Fruit fly (Drosophila melanogaster) whole organism, embryonic: ENCODE results near the gene CG6569.

Source experiments
- Ada2b ChIP-seq: fragments of 200-800 bp; sonication (Bioruptor generic); IDR thresholded peaks from 2 replicates; pipeline ENCODE4 v1.3.6; 2022; ENCODE audit warnings: missing biosample characterization, missing genetic modification characterization
- Adf1 ChIP-seq: fragments of 200-800 bp; sonication (Bioruptor generic); IDR thresholded peaks from 2 replicates; pipeline ENCODE4 v1.3.6; 2022; ENCODE audit warnings: missing biosample characterization, missing genetic modification characterization
- C15 ChIP-seq: fragments of 200-800 bp; sonication (Bioruptor generic); IDR thresholded peaks from 3 replicates; pipeline ENCODE4 v1.3.6; 2022; ENCODE audit warnings: missing biosample characterization, missing genetic modification characterization
- CG10565 ChIP-seq: fragments of 200-800 bp; sonication (Bioruptor generic); optimal IDR thresholded peaks from 3 replicates; lab custom pipeline; 2016; ENCODE audit warnings: missing biosample characterization, mild to moderate bottlenecking, missing genetic modification characterization
- CG11696 ChIP-seq: fragments of 200-800 bp; sonication (Bioruptor generic); IDR thresholded peaks from 2 replicates; pipeline ENCODE4 v1.3.6; 2022; ENCODE audit warnings: missing biosample characterization, missing genetic modification characterization
- CG14860 ChIP-seq: fragments of 200-800 bp; sonication (Bioruptor generic); IDR thresholded peaks from 3 replicates; pipeline ENCODE4 v1.3.6; 2022; ENCODE audit warnings: missing biosample characterization, missing genetic modification characterization; ENCODE audit not compliant: partially characterized antibody
- CG17186 ChIP-seq: fragments of 200-800 bp; sonication (Bioruptor generic); optimal IDR thresholded peaks from 3 replicates; lab custom pipeline; 2017; ENCODE audit warnings: missing biosample characterization, missing genetic modification reagents, missing genetic modification characterization
- CG17568 ChIP-seq: fragments of 200-800 bp; sonication (Bioruptor generic); optimal IDR thresholded peaks from 2 replicates; lab custom pipeline; 2018; ENCODE audit warnings: missing biosample characterization, mild to moderate bottlenecking, missing genetic modification characterization, moderate library complexity
- CG2116 ChIP-seq: fragments of 200-800 bp; sonication (Bioruptor generic); optimal IDR thresholded peaks from 3 replicates; lab custom pipeline; 2018; ENCODE audit warnings: missing biosample characterization, mild to moderate bottlenecking, missing genetic modification characterization
- CG2202 ChIP-seq: fragments of 200-800 bp; sonication (Bioruptor generic); optimal IDR thresholded peaks from 2 replicates; lab custom pipeline; 2018; ENCODE audit warnings: missing biosample characterization, mild to moderate bottlenecking, missing genetic modification characterization
- CG42726 ChIP-seq: fragments of 200-800 bp; sonication (Bioruptor generic); IDR thresholded peaks from 2 replicates; pipeline ENCODE4 v1.3.6; 2022; ENCODE audit warnings: missing biosample characterization, missing genetic modification characterization; ENCODE audit not compliant: partially characterized antibody
- CG7357 ChIP-seq: fragments of 200-800 bp; sonication (Bioruptor generic); IDR thresholded peaks from 3 replicates; pipeline ENCODE4 v1.3.6; 2022; ENCODE audit warnings: missing biosample characterization, missing genetic modification characterization
- CG7839 ChIP-seq: fragments of 200-800 bp; sonication (Bioruptor generic); optimal IDR thresholded peaks from 3 replicates; lab custom pipeline; 2018; ENCODE audit warnings: missing biosample characterization, mild to moderate bottlenecking, missing genetic modification characterization, moderate library complexity
- CG7928 ChIP-seq: fragments of 200-800 bp; sonication (Bioruptor generic); optimal IDR thresholded peaks from 2 replicates; lab custom pipeline; 2017; ENCODE audit warnings: missing biosample characterization, mild to moderate bottlenecking, missing genetic modification characterization
- CG8281 ChIP-seq: fragments of 200-800 bp; sonication (Bioruptor generic); optimal IDR thresholded peaks from 2 replicates; lab custom pipeline; 2018; ENCODE audit warnings: missing biosample characterization, mild to moderate bottlenecking, missing genetic modification characterization, moderate library complexity
- Elba2 ChIP-seq: fragments of 200-800 bp; sonication (Bioruptor generic); optimal IDR thresholded peaks from 3 replicates; lab custom pipeline; 2016; ENCODE audit warnings: missing biosample characterization, missing genetic modification characterization
- Ets65A ChIP-seq: fragments of 200-800 bp; sonication (Bioruptor generic); peaks from one replicate; lab custom pipeline; 2016; ENCODE audit warnings: missing biosample characterization, missing genetic modification characterization
- Hr51 ChIP-seq, 2 experiments: fragments of 200-800 bp; sonication (Bioruptor generic); optimal IDR thresholded peaks; 2 replicates in 1 of 2; 3 replicates in 1 of 2; lab custom pipeline; 2016 to 2018; ENCODE audit warnings: missing biosample characterization in 2 of 2, missing genetic modification characterization in 2 of 2, mild to moderate bottlenecking in 1 of 2, moderate library complexity in 1 of 2
- Pdp1 ChIP-seq, 2 experiments: fragments of 200-800 bp; sonication (Bioruptor generic); optimal IDR thresholded peaks; 3 replicates each; lab custom pipeline; 2016; ENCODE audit warnings: missing biosample characterization in 2 of 2, missing genetic modification characterization in 2 of 2, mild to moderate bottlenecking in 1 of 2, moderate library complexity in 1 of 2
- Scr ChIP-seq: fragments of 200-800 bp; sonication (Bioruptor generic); IDR thresholded peaks from 2 replicates; pipeline ENCODE4 v1.3.6; 2022; ENCODE audit warnings: missing biosample characterization, missing genetic modification characterization; ENCODE audit not compliant: partially characterized antibody
- Sox100B ChIP-seq: fragments of 200-800 bp; sonication (Bioruptor generic); optimal IDR thresholded peaks from 3 replicates; lab custom pipeline; 2018; ENCODE audit warnings: missing biosample characterization, mild to moderate bottlenecking, missing genetic modification characterization
- Spps ChIP-seq: fragments of 200-800 bp; sonication (Bioruptor generic); optimal IDR thresholded peaks from 2 replicates; lab custom pipeline; 2018; ENCODE audit warnings: missing biosample characterization, mild to moderate bottlenecking, missing genetic modification characterization
- Sry-δ ChIP-seq: fragments of 200-800 bp; sonication (Bioruptor generic); optimal IDR thresholded peaks from 2 replicates; lab custom pipeline; 2016; ENCODE audit warnings: missing biosample characterization, missing genetic modification characterization
- ara ChIP-seq: fragments of 200-800 bp; sonication (Bioruptor generic); IDR thresholded peaks from 2 replicates; pipeline ENCODE4 v1.3.6; 2022; ENCODE audit warnings: missing biosample characterization, missing genetic modification characterization
- bigmax ChIP-seq: fragments of 200-800 bp; sonication (Bioruptor generic); optimal IDR thresholded peaks from 2 replicates; lab custom pipeline; 2018; ENCODE audit warnings: missing biosample characterization, mild to moderate bottlenecking, missing genetic modification characterization
- dysf ChIP-seq: fragments of 200-800 bp; sonication (Bioruptor generic); IDR thresholded peaks from 3 replicates; pipeline ENCODE4 v1.3.6; 2022; ENCODE audit warnings: missing biosample characterization, missing genetic modification characterization
- esg ChIP-seq: fragments of 200-800 bp; sonication (Bioruptor generic); conservative IDR thresholded peaks from 2 replicates; pipeline ENCODE4 v1.3.6; 2022; ENCODE audit warnings: missing biosample characterization, missing genetic modification characterization
- fu2 ChIP-seq: fragments of 200-800 bp; sonication (Bioruptor generic); optimal IDR thresholded peaks from 2 replicates; lab custom pipeline; 2016; ENCODE audit warnings: missing biosample characterization, missing genetic modification characterization
- gcm2 ChIP-seq: fragments of 200-800 bp; sonication (Bioruptor generic); optimal IDR thresholded peaks from 2 replicates; lab custom pipeline; 2016; ENCODE audit warnings: missing biosample characterization, missing genetic modification characterization
- h ChIP-seq: fragments of >200 bp; optimal IDR thresholded peaks from 2 replicates; lab custom pipeline; 2017
- hb ChIP-seq: fragments of 200-800 bp; sonication (Bioruptor generic); IDR thresholded peaks from 3 replicates; pipeline ENCODE4 v1.3.6; 2022; ENCODE audit warnings: missing biosample characterization, missing genetic modification characterization; ENCODE audit not compliant: partially characterized antibody
- hkb ChIP-seq, 2 experiments: fragments of 200-800 bp in 1 of 2; fragments of >200 bp in 1 of 2; sonication (Bioruptor generic) in 1 of 2; IDR thresholded peaks in 1 of 2; optimal IDR thresholded peaks in 1 of 2; 2 replicates each; pipeline versions ENCODE4 v1.3.6 to Lab custom; 2017 to 2022; ENCODE audit warnings: missing biosample characterization in 1 of 2, missing genetic modification characterization in 1 of 2
- insv ChIP-seq, 2 experiments: fragments of 200-800 bp; sonication (Bioruptor generic); optimal IDR thresholded peaks; 3 replicates each; lab custom pipeline; 2016 to 2018; ENCODE audit warnings: missing biosample characterization in 2 of 2, missing genetic modification characterization in 2 of 2
- inv ChIP-seq: fragments of 200-800 bp; sonication (Bioruptor generic); IDR thresholded peaks from 2 replicates; pipeline ENCODE4 v1.3.6; 2022; ENCODE audit warnings: missing biosample characterization, missing genetic modification characterization; ENCODE audit not compliant: partially characterized antibody
- kay ChIP-seq: fragments of 200-800 bp; sonication (Bioruptor generic); optimal IDR thresholded peaks from 2 replicates; lab custom pipeline; 2016; ENCODE audit warnings: missing biosample characterization, missing genetic modification characterization
- pfk ChIP-seq: fragments of 200-800 bp; sonication (Bioruptor generic); optimal IDR thresholded peaks from 2 replicates; lab custom pipeline; 2018; ENCODE audit warnings: missing biosample characterization, mild to moderate bottlenecking, missing genetic modification characterization, moderate library complexity
- pzg ChIP-seq: fragments of 200-800 bp; sonication (Bioruptor generic); optimal IDR thresholded peaks from 3 replicates; lab custom pipeline; 2018; ENCODE audit warnings: missing biosample characterization, mild to moderate bottlenecking, missing genetic modification characterization, moderate library complexity
- run ChIP-seq: fragments of 200-800 bp; sonication (Bioruptor generic); optimal IDR thresholded peaks from 3 replicates; lab custom pipeline; 2018; ENCODE audit warnings: missing biosample characterization, mild to moderate bottlenecking, missing genetic modification characterization
- sd ChIP-seq: fragments of 200-800 bp; sonication (Bioruptor generic); optimal IDR thresholded peaks from 3 replicates; lab custom pipeline; 2018; ENCODE audit warnings: missing biosample characterization, mild to moderate bottlenecking, missing genetic modification characterization, moderate library complexity
- slou ChIP-seq: fragments of 200-800 bp; sonication (Bioruptor generic); optimal IDR thresholded peaks from 3 replicates; lab custom pipeline; 2016; ENCODE audit warnings: missing biosample characterization, missing genetic modification characterization
- sob ChIP-seq: fragments of 200-800 bp; sonication (Bioruptor generic); IDR thresholded peaks from 2 replicates; pipeline ENCODE4 v1.3.6; 2022; ENCODE audit warnings: missing biosample characterization, missing genetic modification characterization
- tll ChIP-seq, 2 experiments: fragments of 200-800 bp in 1 of 2; fragments of >200 bp in 1 of 2; sonication (Bioruptor generic) in 1 of 2; optimal IDR thresholded peaks; 2 replicates each; lab custom pipeline; 2017 to 2019; ENCODE audit warnings: missing biosample characterization in 2 of 2, missing genetic modification characterization in 2 of 2, mild to moderate bottlenecking in 1 of 2, moderate library complexity in 1 of 2
- trem ChIP-seq: fragments of 200-800 bp; optimal IDR thresholded peaks from 3 replicates; lab custom pipeline; 2019; ENCODE audit warnings: missing biosample characterization, mild to moderate bottlenecking, missing genetic modification characterization, moderate library complexity
- unpg ChIP-seq: fragments of 200-800 bp; sonication (Bioruptor generic); optimal IDR thresholded peaks from 3 replicates; lab custom pipeline; 2018; ENCODE audit warnings: missing biosample characterization, mild to moderate bottlenecking, missing genetic modification characterization, moderate library complexity
- vfl ChIP-seq: fragments of 200-800 bp; sonication (Bioruptor generic); optimal IDR thresholded peaks from 2 replicates; lab custom pipeline; 2016; ENCODE audit warnings: missing biosample characterization, missing genetic modification characterization
- wek ChIP-seq: fragments of 200-800 bp; sonication (Bioruptor generic); optimal IDR thresholded peaks from 3 replicates; lab custom pipeline; 2018; ENCODE audit warnings: missing biosample characterization, mild to moderate bottlenecking, missing genetic modification characterization, moderate library complexity

Gene CG6569

DNA sequence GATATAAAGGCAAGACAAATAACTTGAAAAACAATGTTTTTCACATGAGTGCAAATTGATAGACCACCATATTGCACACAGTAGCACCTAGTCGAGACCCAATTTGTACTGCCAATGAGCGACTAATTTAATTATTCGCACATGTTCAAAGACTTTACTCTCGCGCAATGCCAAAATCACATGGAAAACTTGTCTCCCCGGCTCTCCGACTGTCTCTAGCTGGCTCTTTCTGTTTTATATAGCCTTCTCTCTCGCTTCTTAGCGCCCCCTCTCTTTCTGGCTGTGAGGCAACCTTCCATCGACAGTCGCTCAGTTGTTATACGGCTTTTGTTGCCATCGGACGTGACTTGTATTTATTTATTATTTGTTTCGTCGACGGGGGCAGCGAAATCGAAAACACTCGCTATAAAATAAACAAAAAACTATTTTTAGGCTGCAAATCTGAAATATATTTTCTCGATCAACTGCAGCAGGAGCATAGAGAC, 7.3 kb upstream of the CG6569 start, which contains the start of gene CG6656 (continued):
- TF ChIP-seq tll (GFP tag; optimal IDR thresholded peaks at IDR 0.05; lab: Kevin White, UChicago) (no peak), hkb (optimal IDR thresholded peaks at IDR 0.05; lab: Kevin White, UChicago) (no peak), hkb (GFP tag; IDR thresholded peaks at IDR 0.05; lab: Robert Waterston, UW) (no peak), Sry-δ (GFP tag; lab: Kevin White, UChicago) (no peak), CG11696 (GFP tag; lab: Robert Waterston, UW) (no peak), slou (GFP tag; lab: Kevin White, UChicago) (no peak), CG2202 (tag; lab: Kevin White, UChicago) (no peak), CG42726 (GFP tag; lab: Robert Waterston, UW) (no peak), wek (GFP tag; lab: Kevin White, UChicago) (no peak), hb (GFP tag; lab: Robert Waterston, UW) (0 out of 3 replicates have a peak, but pooled peaks have one; percentile 18), esg (no peak), Ada2b (no peak), run (tag; lab: Kevin White, UChicago) (no peak)

DNA sequence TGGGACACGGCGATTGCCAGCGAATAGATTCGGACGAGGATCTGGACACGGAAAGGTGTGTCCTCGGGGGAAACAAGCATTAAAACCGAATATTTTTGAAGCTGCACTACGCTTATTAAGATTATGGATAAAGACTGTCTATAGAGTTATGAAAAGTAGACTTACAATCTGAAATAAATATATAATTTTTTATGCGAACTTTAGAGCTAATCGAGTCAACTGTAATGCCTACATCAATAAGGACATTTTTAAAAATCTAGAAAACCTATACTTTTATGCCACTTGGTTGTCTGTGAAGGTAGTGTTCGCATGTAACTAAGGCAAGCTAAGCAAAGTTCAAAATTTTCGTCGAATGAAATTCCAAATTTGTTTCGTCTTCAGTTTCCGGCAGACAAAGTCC, 5.7 kb upstream of the CG6569 start, which contains the start of gene CG31178:
Gene CG31178 (plus strand): TSS at position 301 of the 400 bp plus-strand sequence.
- TF ChIP-seq sd (tag; lab: Kevin White, UChicago) (no peak), pzg (GFP tag; lab: Kevin White, UChicago) (no peak), Spps (tag; lab: Kevin White, UChicago) (no peak), gcm2 (GFP tag; lab: Kevin White, UChicago) (no peak), kay (GFP tag; lab: Kevin White, UChicago) (no peak), CG17186 (GFP tag; lab: Kevin White, UChicago) (no peak), Ets65A (peak; percentile 28), C15 (GFP tag; lab: Robert Waterston, UW) (no peak)

DNA sequence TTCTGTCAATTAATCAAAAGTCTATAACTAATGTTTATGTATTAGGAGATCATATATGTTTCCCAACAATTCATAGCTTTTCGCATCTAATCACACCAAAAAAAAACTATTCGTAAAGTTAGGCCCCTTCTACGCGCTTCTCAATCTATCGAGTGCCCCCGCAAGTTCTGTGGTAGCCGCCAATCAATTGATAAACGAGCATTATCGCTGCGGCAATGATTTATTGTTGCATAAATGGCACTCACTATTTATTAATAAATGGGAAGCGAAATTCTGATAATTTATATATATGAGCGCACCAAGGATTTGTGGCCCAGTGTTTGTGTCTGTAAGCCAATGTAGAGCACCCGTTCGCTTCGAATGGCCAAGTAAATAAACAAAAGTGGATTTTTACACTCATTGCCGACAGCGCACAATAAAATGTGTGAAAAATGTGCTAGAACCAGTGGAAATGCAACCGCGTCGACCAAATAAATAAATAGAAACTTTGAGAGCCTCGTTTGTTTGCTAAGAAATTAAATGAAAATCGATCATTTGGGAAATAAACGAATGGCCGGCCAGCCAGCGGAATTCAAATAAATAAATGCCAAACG, 3.7 kb upstream of the CG6569 start:
- TF ChIP-seq insv (GFP tag; optimal IDR thresholded peaks at IDR 0.05; lab: Kevin White, UChicago) (no peak), CG2116 (GFP tag; lab: Kevin White, UChicago) (no peak), CG7839 (tag; lab: Kevin White, UChicago) (no peak), Scr (GFP tag; lab: Robert Waterston, UW) (no peak), CG8281 (no peak), h (lab: Kevin White, UChicago) (no peak), Hr51 (GFP tag; optimal IDR thresholded peaks at IDR 0.05; lab: Kevin White, UChicago) (no peak), sob (no peak), ara (GFP tag; lab: Robert Waterston, UW) (no peak), dysf (no peak), Pdp1 (GFP tag; optimal IDR thresholded peaks at IDR 0.05; lab: Kevin White, UChicago) (peak in 1 of 2 experiments; percentile 76), Sox100B (GFP tag; lab: Kevin White, UChicago) (no peak), CG7928 (no peak), CG14860 (GFP tag; lab: Robert Waterston, UW) (no peak), pfk (GFP tag; lab: Kevin White, UChicago) (no peak), vfl (GFP tag; lab: Kevin White, UChicago) (no peak), unpg (GFP tag; lab: Kevin White, UChicago) (no peak), trem (tag; lab: Kevin White, UChicago) (no peak), esg (no peak), bigmax (no peak), CG17568 (GFP tag; lab: Kevin White, UChicago) (peak; percentile 20), Adf1 (GFP tag; lab: Robert Waterston, UW) (no peak), CG7357 (GFP tag; lab: Robert Waterston, UW) (no peak), fu2 (no peak), inv (GFP tag; lab: Robert Waterston, UW) (no peak), Elba2 (no peak), CG10565 (GFP tag; lab: Kevin White, UChicago) (no peak)
